Worm (Caenorhabditis elegans): ENCODE data around the gene B0252.8.

DNA sequence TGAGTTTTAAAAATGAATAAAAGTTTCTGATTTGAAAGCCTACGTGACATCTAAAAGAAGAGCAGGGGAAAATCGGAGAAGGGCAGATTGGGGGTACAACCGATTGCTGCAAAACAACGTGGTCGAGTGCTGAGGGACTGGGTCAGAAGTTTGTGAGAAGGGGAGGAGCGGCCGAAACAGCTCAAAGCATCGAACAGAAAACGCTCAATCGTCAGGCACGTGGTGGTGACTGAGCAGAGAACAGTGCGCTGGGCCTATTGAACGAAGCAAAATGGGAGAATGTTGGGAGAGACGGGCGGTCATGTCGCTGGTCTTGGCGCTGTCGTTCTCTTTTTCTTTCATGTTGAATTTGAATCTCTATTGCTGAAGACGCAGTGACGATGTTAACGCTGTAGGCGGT, 24.8 kb upstream of the B0252.8 start:
- TF ChIP-seq W03F9.2 (tag; optimal IDR thresholded peaks at IDR 0.05) (no peak), him-1 (tag; optimal IDR thresholded peaks at IDR 0.05) (no peak), dao-5 (tag; optimal IDR thresholded peaks at IDR 0.05) (no peak)

Data from whole organism, L4/young adult.